Fruit fly (Drosophila melanogaster) whole organism, embryonic: Measurements from ENCODE around the gene CG32425.

Experiments used
- Awh ChIP-seq: fragments of 200-800 bp; sonication (Bioruptor generic); IDR thresholded peaks from 2 replicates; pipeline ENCODE4, ENCODE4 v1.3.6; 2022; ENCODE audit warnings: missing biosample characterization, missing genetic modification characterization
- Bgb ChIP-seq: fragments of 200-800 bp; sonication (Bioruptor generic); IDR thresholded peaks from 2 replicates; pipeline ENCODE4 v1.3.6; 2022; ENCODE audit warnings: missing biosample characterization, missing genetic modification characterization; ENCODE audit not compliant: partially characterized antibody
- CG13424 ChIP-seq: fragments of 200-800 bp; sonication (Bioruptor generic); optimal IDR thresholded peaks from 2 replicates; lab custom pipeline; 2019; ENCODE audit warnings: missing biosample characterization, mild to moderate bottlenecking, missing genetic modification characterization, moderate library complexity
- CG13894 ChIP-seq: fragments of 200-800 bp; sonication (Bioruptor generic); optimal IDR thresholded peaks from 3 replicates; lab custom pipeline; 2018; ENCODE audit warnings: missing biosample characterization, mild to moderate bottlenecking, missing genetic modification characterization, moderate library complexity
- CG14050 ChIP-seq: fragments of 200-800 bp; sonication (Bioruptor generic); IDR thresholded peaks from 3 replicates; pipeline ENCODE4 v1.3.6; 2022; ENCODE audit warnings: missing biosample characterization, missing genetic modification characterization
- CG14710 ChIP-seq: fragments of 200-800 bp; sonication (Bioruptor generic); optimal IDR thresholded peaks from 3 replicates; lab custom pipeline; 2019; ENCODE audit warnings: missing biosample characterization, mild to moderate bottlenecking, missing genetic modification characterization, moderate library complexity
- CG15514 ChIP-seq: fragments of 200-800 bp; sonication (Bioruptor generic); optimal IDR thresholded peaks from 3 replicates; lab custom pipeline; 2017; ENCODE audit warnings: missing biosample characterization, missing genetic modification characterization, mild to moderate bottlenecking, moderate library complexity, missing genetic modification reagents
- CG1602 ChIP-seq: fragments of 200-800 bp; sonication (Bioruptor generic); optimal IDR thresholded peaks from 3 replicates; lab custom pipeline; 2016; ENCODE audit warnings: missing biosample characterization, missing genetic modification characterization
- CG1603 ChIP-seq: fragments of 200-800 bp; sonication (Bioruptor generic); optimal IDR thresholded peaks from 2 replicates; lab custom pipeline; 2019; ENCODE audit warnings: missing biosample characterization, mild to moderate bottlenecking, missing genetic modification characterization, moderate library complexity
- CG30403 ChIP-seq: fragments of 200-800 bp; sonication (Bioruptor generic); optimal IDR thresholded peaks from 3 replicates; lab custom pipeline; 2016; ENCODE audit warnings: missing biosample characterization, missing genetic modification characterization
- CG33213 ChIP-seq: fragments of 200-800 bp; sonication (Bioruptor generic); optimal IDR thresholded peaks from 3 replicates; lab custom pipeline; 2016; ENCODE audit warnings: missing biosample characterization, missing genetic modification characterization
- CG34422 ChIP-seq: fragments of 200-800 bp; sonication (Bioruptor generic); IDR thresholded peaks from 3 replicates; pipeline ENCODE4 v1.3.6; 2022; ENCODE audit warnings: missing biosample characterization, missing genetic modification characterization
- CG3847 ChIP-seq: fragments of 200-800 bp; sonication (Bioruptor generic); IDR thresholded peaks from 2 replicates; pipeline ENCODE4 v1.3.6; 2022; ENCODE audit warnings: missing biosample characterization, missing genetic modification characterization
- CG4282 ChIP-seq: fragments of 200-800 bp; sonication (Bioruptor generic); optimal IDR thresholded peaks from 2 replicates; lab custom pipeline; 2016; ENCODE audit warnings: missing biosample characterization, missing genetic modification characterization
- CG43689 ChIP-seq: fragments of 200-800 bp; sonication (Bioruptor generic); IDR thresholded peaks from 2 replicates; pipeline ENCODE4 v1.3.6; 2022; ENCODE audit warnings: missing biosample characterization, missing genetic modification characterization
- CG4820 ChIP-seq: fragments of 200-800 bp; sonication (Bioruptor generic); optimal IDR thresholded peaks from 3 replicates; lab custom pipeline; 2016; ENCODE audit warnings: missing biosample characterization, missing genetic modification characterization
- CG4854 ChIP-seq: fragments of 200-800 bp; sonication (Bioruptor generic); optimal IDR thresholded peaks from 2 replicates; lab custom pipeline; 2016; ENCODE audit warnings: missing biosample characterization, missing genetic modification characterization, inconsistent platforms
- CG7963 ChIP-seq: fragments of 200-800 bp; sonication (Bioruptor generic); IDR thresholded peaks from 3 replicates; pipeline ENCODE4 v1.3.6; 2022; ENCODE audit warnings: missing biosample characterization, missing genetic modification characterization; ENCODE audit not compliant: partially characterized antibody
- Dek ChIP-seq: fragments of 200-800 bp; sonication (Bioruptor generic); optimal IDR thresholded peaks from 3 replicates; lab custom pipeline; 2019; ENCODE audit warnings: missing biosample characterization, mild to moderate bottlenecking, missing genetic modification characterization, moderate library complexity
- Ets97D ChIP-seq: fragments of 200-800 bp; sonication (Bioruptor generic); optimal IDR thresholded peaks from 3 replicates; lab custom pipeline; 2016; ENCODE audit warnings: missing biosample characterization, missing genetic modification characterization
- Hey ChIP-seq: fragments of 200-800 bp; sonication (Bioruptor generic); optimal IDR thresholded peaks from 3 replicates; lab custom pipeline; 2018; ENCODE audit warnings: missing biosample characterization, mild to moderate bottlenecking, missing genetic modification characterization
- Hr78 ChIP-seq, 2 experiments: fragments of 200-800 bp in 1 of 2; fragments of >200 bp in 1 of 2; sonication (Bioruptor generic) in 1 of 2; optimal IDR thresholded peaks; 2 replicates each; lab custom pipeline; 2017 to 2019; ENCODE audit warnings: missing biosample characterization in 2 of 2, missing genetic modification characterization in 2 of 2, mild to moderate bottlenecking in 1 of 2, moderate library complexity in 1 of 2
- Jarid2 ChIP-seq: fragments of 200-800 bp; sonication (Bioruptor generic); optimal IDR thresholded peaks from 3 replicates; lab custom pipeline; 2017; ENCODE audit warnings: mild to moderate bottlenecking, missing biosample characterization, missing genetic modification reagents, missing genetic modification characterization
- Lhr ChIP-seq: fragments of 200-800 bp; sonication (Bioruptor generic); optimal IDR thresholded peaks from 3 replicates; lab custom pipeline; 2017; ENCODE audit warnings: mild to moderate bottlenecking, missing biosample characterization, missing genetic modification reagents, missing genetic modification characterization
- Rx ChIP-seq: fragments of 200-800 bp; sonication (Bioruptor generic); IDR thresholded peaks from 2 replicates; pipeline ENCODE4 v1.3.6; 2022; ENCODE audit warnings: missing biosample characterization, missing genetic modification characterization
- Spps ChIP-seq: fragments of 200-800 bp; sonication (Bioruptor generic); optimal IDR thresholded peaks from 2 replicates; lab custom pipeline; 2018; ENCODE audit warnings: missing biosample characterization, mild to moderate bottlenecking, missing genetic modification characterization
- Sry-δ ChIP-seq: fragments of 200-800 bp; sonication (Bioruptor generic); optimal IDR thresholded peaks from 2 replicates; lab custom pipeline; 2016; ENCODE audit warnings: missing biosample characterization, missing genetic modification characterization
- Ssrp ChIP-seq: fragments of 200-800 bp; sonication (Bioruptor generic); optimal IDR thresholded peaks from 2 replicates; lab custom pipeline; 2018; ENCODE audit warnings: missing biosample characterization, mild to moderate bottlenecking, missing genetic modification characterization, moderate library complexity
- Stat92E ChIP-seq, 3 experiments: fragments of >200 bp in 2 of 3; fragments of 200-800 bp in 1 of 3; sonication (Bioruptor generic) in 1 of 3; optimal IDR thresholded peaks; 2 replicates each; lab custom pipeline; 2017 to 2019; ENCODE audit warnings: missing biosample characterization in 3 of 3, missing genetic modification characterization in 3 of 3, mild to moderate bottlenecking in 1 of 3, moderate library complexity in 1 of 3
- chif ChIP-seq, 2 experiments: fragments of 200-800 bp; sonication (Bioruptor generic); optimal IDR thresholded peaks; 3 replicates each; lab custom pipeline; 2016; ENCODE audit warnings: missing biosample characterization in 2 of 2, missing genetic modification characterization in 2 of 2
- dan ChIP-seq: fragments of 200-800 bp; sonication (Bioruptor generic); IDR thresholded peaks from 2 replicates; pipeline ENCODE4 v1.3.6; 2022; ENCODE audit warnings: missing biosample characterization, missing genetic modification characterization
- danr ChIP-seq: fragments of 200-800 bp; sonication (Bioruptor generic); IDR thresholded peaks from 2 replicates; pipeline ENCODE4 v1.3.6; 2022; ENCODE audit warnings: missing biosample characterization, missing genetic modification characterization
- fd102C ChIP-seq: fragments of 200-800 bp; sonication (Bioruptor generic); optimal IDR thresholded peaks from 2 replicates; lab custom pipeline; 2018; ENCODE audit warnings: missing biosample characterization, mild to moderate bottlenecking, missing genetic modification characterization, moderate library complexity
- gfzf ChIP-seq: fragments of 200-800 bp; sonication (Bioruptor generic); optimal IDR thresholded peaks from 2 replicates; lab custom pipeline; 2016; ENCODE audit warnings: missing biosample characterization, mild to moderate bottlenecking, missing genetic modification characterization, moderate library complexity
- inv ChIP-seq: fragments of 200-800 bp; sonication (Bioruptor generic); IDR thresholded peaks from 2 replicates; pipeline ENCODE4 v1.3.6; 2022; ENCODE audit warnings: missing biosample characterization, missing genetic modification characterization; ENCODE audit not compliant: partially characterized antibody
- lab ChIP-seq: fragments of 200-800 bp; sonication (Bioruptor generic); optimal IDR thresholded peaks from 3 replicates; lab custom pipeline; 2017; ENCODE audit warnings: missing biosample characterization, missing genetic modification characterization, mild to moderate bottlenecking, moderate library complexity, missing genetic modification reagents
- lov ChIP-seq, 2 experiments: fragments of 200-800 bp in 1 of 2; fragments of >200 bp in 1 of 2; sonication (Bioruptor generic) in 1 of 2; IDR thresholded peaks in 1 of 2; optimal IDR thresholded peaks in 1 of 2; 2 replicates in 1 of 2; 3 replicates in 1 of 2; pipeline versions ENCODE4 v1.3.6 to Lab custom; 2017 to 2022; ENCODE audit warnings: missing biosample characterization in 1 of 2, missing genetic modification characterization in 1 of 2
- nau ChIP-seq: fragments of 200-800 bp; sonication (Bioruptor generic); optimal IDR thresholded peaks from 3 replicates; lab custom pipeline; 2017; ENCODE audit warnings: missing biosample characterization, mild to moderate bottlenecking, missing genetic modification characterization, missing genetic modification reagents
- nerfin-1 ChIP-seq: fragments of 200-800 bp; sonication (Bioruptor generic); optimal IDR thresholded peaks from 3 replicates; lab custom pipeline; 2019; ENCODE audit warnings: missing biosample characterization, mild to moderate bottlenecking, missing genetic modification characterization, moderate library complexity
- prd ChIP-seq, 3 experiments: fragments of >200 bp in 2 of 3; fragments of 200-800 bp in 1 of 3; sonication (Bioruptor generic) in 1 of 3; optimal IDR thresholded peaks in 2 of 3; IDR thresholded peaks in 1 of 3; 2 replicates in 2 of 3; 3 replicates in 1 of 3; pipeline versions ENCODE4 v1.3.6 to Lab custom; 2017 to 2022; ENCODE audit warnings: missing biosample characterization in 1 of 3, missing genetic modification characterization in 1 of 3
- salm ChIP-seq: fragments of 200-800 bp; sonication (Bioruptor generic); optimal IDR thresholded peaks from 2 replicates; lab custom pipeline; 2018; ENCODE audit warnings: missing biosample characterization, mild to moderate bottlenecking, missing genetic modification characterization
- sr ChIP-seq: fragments of 200-800 bp; sonication (Bioruptor generic); IDR thresholded peaks from 3 replicates; pipeline ENCODE4 v1.3.6; 2022; ENCODE audit warnings: missing biosample characterization, missing genetic modification characterization
- twi ChIP-seq: fragments of 200-800 bp; optimal IDR thresholded peaks from 2 replicates; lab custom pipeline; 2019; ENCODE audit warnings: missing biosample characterization, mild to moderate bottlenecking, missing genetic modification characterization, moderate library complexity
- unc-4 ChIP-seq: fragments of 200-800 bp; sonication (Bioruptor generic); IDR thresholded peaks from 2 replicates; pipeline ENCODE4 v1.3.6; 2022; ENCODE audit warnings: missing biosample characterization, missing genetic modification characterization; ENCODE audit not compliant: partially characterized antibody
- yki ChIP-seq: fragments of >200 bp; optimal IDR thresholded peaks from 3 replicates; lab custom pipeline; 2018
- zen ChIP-seq: fragments of 200-800 bp; sonication (Bioruptor generic); optimal IDR thresholded peaks from 3 replicates; lab custom pipeline; 2018; ENCODE audit warnings: missing biosample characterization, mild to moderate bottlenecking, missing genetic modification characterization, moderate library complexity

Gene CG32425

DNA sequence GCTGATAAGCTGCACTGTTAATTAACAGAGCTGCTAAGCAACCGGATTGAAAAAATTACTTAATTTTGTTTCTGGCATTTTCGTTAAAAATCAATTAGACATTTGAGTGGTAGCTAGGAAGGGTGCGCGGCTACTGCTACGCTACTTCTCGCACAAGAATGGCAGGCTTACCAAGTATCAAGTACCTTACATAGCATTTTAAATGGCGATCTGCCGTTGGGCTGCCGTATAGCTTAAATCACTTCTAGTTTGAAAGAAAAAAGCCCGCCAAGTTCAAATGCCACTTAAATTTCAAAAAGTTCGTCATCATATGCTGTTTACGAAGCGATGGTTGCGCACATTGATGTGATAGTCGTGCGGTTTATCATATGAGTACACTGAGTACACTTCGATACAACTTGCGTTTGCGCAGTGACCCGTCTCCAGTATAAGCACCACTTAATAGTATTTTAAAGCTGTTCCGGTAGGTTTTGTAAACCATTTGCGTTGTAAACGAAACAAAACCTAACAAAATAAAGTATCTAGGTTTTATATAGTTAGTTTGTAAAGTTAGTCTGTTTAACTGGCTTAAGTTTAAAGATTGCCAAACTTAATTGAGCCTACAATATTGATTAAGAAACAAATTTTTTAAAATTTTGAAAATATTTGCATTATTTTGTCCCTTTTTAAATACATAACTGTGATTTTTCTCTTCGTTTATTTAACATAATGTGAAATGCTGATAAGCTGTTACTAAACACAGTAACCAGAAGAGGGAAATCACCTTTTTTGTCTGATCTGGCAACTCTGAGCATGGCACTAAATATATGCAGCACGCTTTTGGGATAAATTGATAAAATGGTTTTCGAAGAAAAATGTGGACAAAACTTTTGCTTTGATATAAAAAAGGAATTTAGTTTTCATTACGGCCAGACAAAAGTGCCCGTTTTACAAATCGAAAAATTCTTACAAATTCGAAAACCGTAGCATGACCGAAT is 44.1 kb downstream of the CG32425 start (continued):
- TF ChIP-seq Hr78 (GFP tag; optimal IDR thresholded peaks at IDR 0.05; lab: Kevin White, UChicago) (peak in 1 of 2 experiments; percentile 92), Ssrp (tag; lab: Kevin White, UChicago) (no peak), prd (optimal IDR thresholded peaks at IDR 0.05; lab: Kevin White, UChicago) (no peak), prd (GFP tag; IDR thresholded peaks at IDR 0.05; lab: Robert Waterston, UW) (no peak), Dek (tag; lab: Kevin White, UChicago) (no peak), CG30403 (GFP tag; lab: Kevin White, UChicago) (no peak), lov (optimal IDR thresholded peaks at IDR 0.05; lab: Kevin White, UChicago) (no peak), lov (GFP tag; IDR thresholded peaks at IDR 0.05; lab: Robert Waterston, UW) (no peak), CG4282 (GFP tag; lab: Kevin White, UChicago) (no peak), yki (lab: Kevin White, UChicago) (no peak), Sry-δ (GFP tag; lab: Kevin White, UChicago) (no peak), Stat92E (GFP tag; optimal IDR thresholded peaks at IDR 0.05; lab: Kevin White, UChicago) (no peak), nau (GFP tag; lab: Kevin White, UChicago) (no peak), salm (tag; lab: Kevin White, UChicago) (no peak), lab (GFP tag; lab: Kevin White, UChicago) (no peak), gfzf (GFP tag; lab: Kevin White, UChicago) (no peak), CG14710 (tag; lab: Kevin White, UChicago) (no peak), CG43689 (GFP tag; lab: Robert Waterston, UW) (no peak), CG15514 (GFP tag; lab: Kevin White, UChicago) (no peak), CG4854 (GFP tag; lab: Kevin White, UChicago) (no peak), Rx (GFP tag; lab: Robert Waterston, UW) (no peak), chif (GFP tag; optimal IDR thresholded peaks at IDR 0.05; lab: Kevin White, UChicago) (no peak), inv (GFP tag; lab: Robert Waterston, UW) (no peak), Jarid2 (GFP tag; lab: Kevin White, UChicago) (no peak), CG13894 (tag; lab: Kevin White, UChicago) (no peak), Lhr (GFP tag; lab: Kevin White, UChicago) (peak; percentile 77), unc-4 (GFP tag; lab: Robert Waterston, UW) (0 out of 2 replicates have a peak, but pooled peaks have one; percentile 11), CG4820 (GFP tag; lab: Kevin White, UChicago) (no peak), twi (tag; lab: Kevin White, UChicago) (no peak), nerfin-1 (tag; lab: Kevin White, UChicago) (no peak), Awh (GFP tag; lab: Robert Waterston, UW) (no peak), CG34422 (no peak), zen (tag; lab: Kevin White, UChicago) (peak; percentile 14), CG1602 (GFP tag; lab: Kevin White, UChicago) (no peak), CG14050 (no peak), CG7963 (GFP tag; lab: Robert Waterston, UW) (0 out of 3 replicates have a peak, but pooled peaks have one; percentile 11), CG1603 (tag; lab: Kevin White, UChicago) (peak; percentile 45), sr (GFP tag; lab: Robert Waterston, UW) (no peak), CG3847 (peak; percentile 36; the same call in 1 of the 2 replicates), Ets97D (GFP tag; lab: Kevin White, UChicago) (peak; percentile 0), CG13424 (tag; lab: Kevin White, UChicago) (no peak), Bgb (GFP tag; lab: Robert Waterston, UW) (no peak), dan (GFP tag; lab: Robert Waterston, UW) (no peak), danr (GFP tag; lab: Robert Waterston, UW) (no peak), CG33213 (peak; percentile 3), fd102C (GFP tag; lab: Kevin White, UChicago) (no peak), Spps (tag; lab: Kevin White, UChicago) (no peak), Hey (tag; lab: Kevin White, UChicago) (no peak)
